Worm (Caenorhabditis elegans): ENCODE measurements around the gene acc-4.

DNA sequence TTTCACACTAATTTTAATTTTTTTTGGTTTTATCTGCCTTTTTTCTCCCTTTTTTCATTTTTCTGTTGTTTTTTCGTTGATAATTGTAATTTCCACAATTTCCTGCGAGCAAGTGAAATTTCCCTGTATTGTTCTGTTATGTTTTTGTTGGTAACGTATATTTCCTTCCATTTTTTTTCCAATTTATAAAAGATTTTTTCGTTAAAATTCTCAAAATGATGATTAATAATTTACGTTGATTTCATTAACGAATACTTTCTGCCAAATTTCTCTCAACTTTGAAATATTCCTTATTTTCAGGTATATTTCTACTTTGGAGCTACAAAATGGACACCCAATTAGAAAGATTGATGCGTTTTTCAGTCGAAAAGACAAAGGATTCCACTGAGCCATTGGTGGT, 18.6 kb upstream of the acc-4 start, which contains the start of gene T28A8.8:
- no peak for TF ChIP-seq nhr-6 (tag; optimal IDR thresholded peaks at IDR 0.05)
- no peak for TF ChIP-seq blmp-1 (tag; optimal IDR thresholded peaks at IDR 0.05; ENCODE audit: insufficient read depth)
- no peak for TF ChIP-seq nhr-237 (tag; optimal IDR thresholded peaks at IDR 0.05)
- TF ChIP-seq elt-1 (tag; optimal IDR thresholded peaks at IDR 0.05) = no peak
- TF ChIP-seq aly-2 (tag; optimal IDR thresholded peaks at IDR 0.05) = no peak
- no peak for TF ChIP-seq nhr-11 (tag; optimal IDR thresholded peaks at IDR 0.05)

All from whole organism, L2 larva.